Fruit fly (Drosophila melanogaster): Measurements from ENCODE around the gene CG17806.

dm6 chr3R:17812477-17812876 lies 9.4 kb upstream of the CG17806 start:
- TF ChIP-seq CTCF (optimal IDR thresholded peaks at IDR 0.05) (no peak), CG8478 (optimal IDR thresholded peaks at IDR 0.05) (no peak)
